Worm (Caenorhabditis elegans) whole organism, young adult: ENCODE results near the gene grl-7.

ENCODE experiments used
- T26A5.8 ChIP-seq: sonication (generic microtip); optimal IDR thresholded peaks from 2 replicates; lab custom pipeline; 2016; ENCODE audit warnings: missing genetic modification characterization, missing compliant biosample characterization
- ceh-27 ChIP-seq: fragments of 200-800 bp; sonication (Bioruptor generic); optimal IDR thresholded peaks from 2 replicates; lab custom pipeline; 2018; ENCODE audit warnings: mild to moderate bottlenecking, missing genetic modification characterization, moderate library complexity, missing compliant biosample characterization
- ceh-91 ChIP-seq: fragments of 200-800 bp; sonication (Bioruptor generic); IDR thresholded peaks from 2 replicates; pipeline ENCODE4 v1.3.6; 2022; ENCODE audit warnings: missing genetic modification reagents, missing genetic modification characterization, missing compliant biosample characterization
- egrh-3 ChIP-seq: fragments of 200-800 bp; sonication (Bioruptor generic); IDR thresholded peaks from 2 replicates; pipeline ENCODE4 v1.3.6; 2022; ENCODE audit warnings: missing genetic modification reagents, missing genetic modification characterization, missing compliant biosample characterization
- nhr-90 ChIP-seq: sonication (generic microtip); optimal IDR thresholded peaks from 2 replicates; lab custom pipeline; 2016; ENCODE audit warnings: missing genotype, mild to moderate bottlenecking, missing genetic modification characterization, missing compliant biosample characterization
- snpc-1.3 ChIP-seq: sonication (generic microtip); optimal IDR thresholded peaks from 2 replicates; lab custom pipeline; 2017; ENCODE audit warnings: missing genetic modification characterization, mild to moderate bottlenecking, missing compliant biosample characterization, antibody characterized with exemption, moderate library complexity, missing genotype, missing genetic modification reagents; ENCODE audit not compliant: insufficient read depth
- unc-62 ChIP-seq: fragments of 150-350 bp; optimal IDR thresholded peaks from 2 replicates; lab custom pipeline; 2014; ENCODE audit warnings: missing biosample characterization, missing genetic modification reagents, missing genetic modification characterization

DNA sequence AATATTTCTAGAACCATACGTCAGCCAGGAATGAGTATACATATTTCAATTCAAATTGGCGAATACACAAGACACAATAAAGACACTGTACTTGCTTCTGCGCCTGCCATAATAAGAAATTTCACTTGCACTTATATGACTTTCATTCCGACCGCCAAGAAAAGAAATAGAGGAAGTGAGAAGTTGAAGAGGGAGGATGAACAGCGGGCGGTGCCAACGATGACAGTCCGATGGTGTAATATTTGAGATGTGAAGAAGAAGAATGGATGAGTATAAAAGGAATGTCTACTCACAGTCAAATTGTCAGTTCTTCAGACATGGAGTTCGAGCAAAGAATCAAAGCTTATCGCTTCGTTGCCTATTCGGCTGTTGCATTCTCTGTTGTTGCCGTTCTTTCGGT lies 38.2 kb upstream of the grl-7 start, which contains the start of gene col-154:
- no peak for TF ChIP-seq T26A5.8
- TF ChIP-seq unc-62 (GFP tag; lab: Kevin White, UChicago): no peak
- TF ChIP-seq snpc-1.3: no peak
- no peak for TF ChIP-seq ceh-91 (GFP tag; lab: Robert Waterston, UW)
- TF ChIP-seq ceh-27 (GFP tag; lab: Kevin White, UChicago): no peak
- TF ChIP-seq egrh-3 (GFP tag; lab: Robert Waterston, UW): no peak
- no peak for TF ChIP-seq nhr-90 (tag; lab: Kevin White, UChicago)
